Fruit fly (Drosophila melanogaster): ENCODE results near the gene Cpr65Ay.

The Cpr65Ay gene

dm6 chr3L:6192822-6193555, 34.6 kb upstream of the Cpr65Ay start, which contains the start of the genes Sf3b6 and Tnpo (continued):
- TF ChIP-seq bsh (GFP tag; optimal IDR thresholded peaks at IDR 0.05) (no peak), dmrt11E (tag; optimal IDR thresholded peaks at IDR 0.05) (peak; percentile 86), en (GFP tag; optimal IDR thresholded peaks at IDR 0.05) (no peak), CG9437 (GFP tag; optimal IDR thresholded peaks at IDR 0.05) (peak; percentile 76), CG15011 (GFP tag; optimal IDR thresholded peaks at IDR 0.05) (peak; percentile 74), CG7839 (tag; optimal IDR thresholded peaks at IDR 0.05) (no peak), PHDP (tag; optimal IDR thresholded peaks at IDR 0.05) (no peak), CG17359 (tag; optimal IDR thresholded peaks at IDR 0.05) (no peak), CG14441 (GFP tag; IDR thresholded peaks at IDR 0.05) (peak; percentile 82), D19B (GFP tag; optimal IDR thresholded peaks at IDR 0.05) (peak; percentile 88), HLH4C (GFP tag; IDR thresholded peaks at IDR 0.05; ENCODE audit: partially characterized antibody) (peak; percentile 62; the same call in 2 of the 3 replicates), CG15479 (GFP tag; optimal IDR thresholded peaks at IDR 0.05) (peak; percentile 74), crc (GFP tag; optimal IDR thresholded peaks at IDR 0.05) (no peak), CG2202 (tag; optimal IDR thresholded peaks at IDR 0.05) (peak; percentile 54), ewg (GFP tag; optimal IDR thresholded peaks at IDR 0.05) (no peak), Myb (GFP tag; optimal IDR thresholded peaks at IDR 0.05) (peak; percentile 60), CG15073 (GFP tag; optimal IDR thresholded peaks at IDR 0.05) (peak; percentile 39), odd (GFP tag; optimal IDR thresholded peaks at IDR 0.05) (no peak), CG13894 (tag; optimal IDR thresholded peaks at IDR 0.05) (no peak), exex (tag; optimal IDR thresholded peaks at IDR 0.05) (no peak), Lpt (GFP tag; optimal IDR thresholded peaks at IDR 0.05) (no peak), crol (GFP tag; IDR thresholded peaks at IDR 0.05) (no peak), CG14965 (GFP tag; optimal IDR thresholded peaks at IDR 0.05; ENCODE audit: borderline replicate concordance) (no peak), ham (GFP tag; IDR thresholded peaks at IDR 0.05) (peak; percentile 49; the same call in 1 of the 2 replicates), prd (optimal IDR thresholded peaks at IDR 0.05) (no peak), prd (GFP tag; IDR thresholded peaks at IDR 0.05) (peak; percentile 94), CG15514 (GFP tag; optimal IDR thresholded peaks at IDR 0.05) (peak; percentile 84), dm (GFP tag; optimal IDR thresholded peaks at IDR 0.05) (peak; percentile 60), da (GFP tag; optimal IDR thresholded peaks at IDR 0.05) (peak; percentile 15), unc-4 (GFP tag; IDR thresholded peaks at IDR 0.05; ENCODE audit: partially characterized antibody) (peak; percentile 65), chm (GFP tag; IDR thresholded peaks at IDR 0.05) (peak; percentile 56; the same call in 1 of the 2 replicates), CG5180 (GFP tag; optimal IDR thresholded peaks at IDR 0.05) (peak; percentile 49), CG34224 (GFP tag; IDR thresholded peaks at IDR 0.05; ENCODE audit: partially characterized antibody) (peak; percentile 36), onecut (GFP tag; IDR thresholded peaks at IDR 0.05) (no peak), CG6683 (GFP tag; optimal IDR thresholded peaks at IDR 0.05) (peak; percentile 34), dimm (GFP tag; IDR thresholded peaks at IDR 0.05) (peak; percentile 35; the same call in 1 of the 2 replicates), grn (GFP tag; optimal IDR thresholded peaks at IDR 0.05) (no peak), CG1792 (GFP tag; optimal IDR thresholded peaks at IDR 0.05) (peak; percentile 38), lilli (GFP tag; optimal IDR thresholded peaks at IDR 0.05) (peak; percentile 87), Spps (tag; optimal IDR thresholded peaks at IDR 0.05) (peak; percentile 48), CG3281 (GFP tag; optimal IDR thresholded peaks at IDR 0.05) (no peak), sc (optimal IDR thresholded peaks at IDR 0.05) (no peak), sc (GFP tag; optimal IDR thresholded peaks at IDR 0.05) (no peak), Hr78 (GFP tag; optimal IDR thresholded peaks at IDR 0.05) (no peak), CG9215 (GFP tag; IDR thresholded peaks at IDR 0.05) (peak; percentile 88), CG33213 (GFP tag; optimal IDR thresholded peaks at IDR 0.05) (peak; percentile 39), HmgD (GFP tag; optimal IDR thresholded peaks at IDR 0.05) (peak; percentile 9), ac (GFP tag; optimal IDR thresholded peaks at IDR 0.05) (no peak), CG8478 (optimal IDR thresholded peaks at IDR 0.05) (no peak)
